Fruit fly (Drosophila melanogaster) whole organism, prepupa: Measurements from ENCODE around the gene Smyd4-2.

Experiments
- Blimp-1 ChIP-seq: fragments of 200-800 bp; sonication (Bioruptor generic); optimal IDR thresholded peaks from 3 replicates; lab custom pipeline; 2017; ENCODE audit warnings: missing biosample characterization, missing genetic modification characterization, mild to moderate bottlenecking, moderate library complexity, missing genetic modification reagents
- CG10631 ChIP-seq: fragments of 200-800 bp; sonication (Bioruptor generic); optimal IDR thresholded peaks from 2 replicates; lab custom pipeline; 2016; ENCODE audit warnings: missing biosample characterization, missing genetic modification characterization
- CG11294 ChIP-seq: fragments of 200-800 bp; sonication (Bioruptor generic); IDR thresholded peaks from 2 replicates; pipeline ENCODE4 v1.3.6; 2022; ENCODE audit warnings: missing biosample characterization, missing genetic modification characterization
- CG15336 ChIP-seq: fragments of 200-800 bp; sonication (Bioruptor generic); IDR thresholded peaks from 2 replicates; pipeline ENCODE4 v1.3.6; 2022; ENCODE audit warnings: missing biosample characterization, missing genetic modification characterization
- CG1621 ChIP-seq: fragments of 200-800 bp; sonication (Bioruptor generic); optimal IDR thresholded peaks from 3 replicates; lab custom pipeline; 2018; ENCODE audit warnings: missing biosample characterization, mild to moderate bottlenecking, missing genetic modification characterization
- CG16779 ChIP-seq: fragments of 200-800 bp; sonication (Bioruptor generic); optimal IDR thresholded peaks from 3 replicates; lab custom pipeline; 2017; ENCODE audit warnings: missing biosample characterization, mild to moderate bottlenecking, missing genetic modification characterization
- CG3032 ChIP-seq: fragments of 200-800 bp; optimal IDR thresholded peaks from 2 replicates; lab custom pipeline; 2019; ENCODE audit warnings: missing biosample characterization, mild to moderate bottlenecking, missing genetic modification characterization, moderate library complexity
- CG31627 ChIP-seq: fragments of 200-800 bp; sonication (Bioruptor generic); optimal IDR thresholded peaks from 3 replicates; lab custom pipeline; 2016; ENCODE audit warnings: missing biosample characterization, missing genetic modification characterization
- CG32006 ChIP-seq: fragments of 200-800 bp; sonication (Bioruptor generic); optimal IDR thresholded peaks from 3 replicates; lab custom pipeline; 2017; ENCODE audit warnings: missing biosample characterization, mild to moderate bottlenecking, missing genetic modification characterization
- CG34406 ChIP-seq: fragments of 200-800 bp; sonication (Bioruptor generic); optimal IDR thresholded peaks from 3 replicates; lab custom pipeline; 2016; ENCODE audit warnings: missing biosample characterization, missing genetic modification characterization
- CG3919 ChIP-seq: fragments of 200-800 bp; sonication (Bioruptor generic); optimal IDR thresholded peaks from 3 replicates; lab custom pipeline; 2016; ENCODE audit warnings: missing biosample characterization, missing genetic modification characterization
- CG4318 ChIP-seq: fragments of 200-800 bp; sonication (Bioruptor generic); optimal IDR thresholded peaks from 3 replicates; lab custom pipeline; 2017; ENCODE audit warnings: missing biosample characterization, mild to moderate bottlenecking, missing genetic modification characterization
- CG6163 ChIP-seq: fragments of 200-800 bp; sonication (Bioruptor generic); IDR thresholded peaks from 3 replicates; pipeline ENCODE4 v1.3.6; 2022; ENCODE audit warnings: missing biosample characterization, missing genetic modification characterization
- CG6276 ChIP-seq: fragments of 200-800 bp; sonication (Bioruptor generic); optimal IDR thresholded peaks from 2 replicates; lab custom pipeline; 2017; ENCODE audit warnings: missing biosample characterization, mild to moderate bottlenecking, missing genetic modification characterization
- CG6792 ChIP-seq: fragments of 200-800 bp; sonication (Bioruptor generic); optimal IDR thresholded peaks from 3 replicates; lab custom pipeline; 2016; ENCODE audit warnings: missing biosample characterization, missing genetic modification characterization
- CG6808 ChIP-seq: fragments of 200-800 bp; sonication (Bioruptor generic); optimal IDR thresholded peaks from 3 replicates; lab custom pipeline; 2017; ENCODE audit warnings: missing biosample characterization, missing genetic modification characterization, mild to moderate bottlenecking, moderate library complexity, missing genetic modification reagents
- CG6854 ChIP-seq: fragments of 200-800 bp; sonication (Bioruptor generic); optimal IDR thresholded peaks from 2 replicates; lab custom pipeline; 2017; ENCODE audit warnings: missing biosample characterization, mild to moderate bottlenecking, missing genetic modification characterization
- CG8119 ChIP-seq: fragments of 200-800 bp; sonication (Bioruptor generic); IDR thresholded peaks from 3 replicates; pipeline ENCODE4 v1.3.6; 2022; ENCODE audit warnings: missing biosample characterization, missing genetic modification characterization
- CG8319 ChIP-seq: fragments of 200-800 bp; sonication (Bioruptor generic); optimal IDR thresholded peaks from 3 replicates; lab custom pipeline; 2016; ENCODE audit warnings: missing biosample characterization, missing genetic modification characterization
- CG8632 ChIP-seq: fragments of 200-800 bp; sonication (Bioruptor generic); optimal IDR thresholded peaks from 3 replicates; lab custom pipeline; 2016; ENCODE audit warnings: missing biosample characterization, missing genetic modification characterization
- CG9139 ChIP-seq: fragments of 200-800 bp; sonication (Bioruptor generic); optimal IDR thresholded peaks from 3 replicates; lab custom pipeline; 2017; ENCODE audit warnings: missing biosample characterization, mild to moderate bottlenecking, missing genetic modification characterization
- Eip75B ChIP-seq: fragments of 200-800 bp; sonication (Bioruptor generic); optimal IDR thresholded peaks from 3 replicates; lab custom pipeline; 2016; ENCODE audit warnings: missing biosample characterization, missing genetic modification characterization
- Eip78C ChIP-seq: fragments of 200-800 bp; sonication (Bioruptor generic); peaks from one replicate; lab custom pipeline; 2016; ENCODE audit warnings: missing biosample characterization, missing genetic modification characterization
- Eip93F ChIP-seq: fragments of 200-800 bp; sonication (Bioruptor generic); optimal IDR thresholded peaks from 2 replicates; lab custom pipeline; 2016; ENCODE audit warnings: missing biosample characterization, mild to moderate bottlenecking, missing genetic modification characterization
- Ets21C ChIP-seq: fragments of 200-800 bp; sonication (Bioruptor generic); optimal IDR thresholded peaks from 3 replicates; lab custom pipeline; 2016; ENCODE audit warnings: missing biosample characterization, missing genetic modification characterization
- Hr38 ChIP-seq: sonication (Bioruptor generic); optimal IDR thresholded peaks from 2 replicates; lab custom pipeline; 2016; ENCODE audit warnings: missing biosample characterization, missing genetic modification characterization
- Hr39 ChIP-seq: fragments of 200-800 bp; sonication (Bioruptor generic); optimal IDR thresholded peaks from 2 replicates; lab custom pipeline; 2016; ENCODE audit warnings: missing biosample characterization, missing genetic modification characterization
- Hr4 ChIP-seq: fragments of 200-800 bp; sonication (Bioruptor generic); optimal IDR thresholded peaks from 3 replicates; lab custom pipeline; 2016; ENCODE audit warnings: missing biosample characterization, missing genetic modification characterization
- Lpt ChIP-seq: fragments of 200-800 bp; sonication (Bioruptor generic); optimal IDR thresholded peaks from 3 replicates; lab custom pipeline; 2016; ENCODE audit warnings: missing biosample characterization, missing genetic modification characterization
- OdsH ChIP-seq: fragments of 200-800 bp; sonication (Bioruptor generic); optimal IDR thresholded peaks from 3 replicates; lab custom pipeline; 2016; ENCODE audit warnings: missing biosample characterization, missing genetic modification characterization
- Smox ChIP-seq: fragments of 200-800 bp; sonication (Bioruptor generic); optimal IDR thresholded peaks from 3 replicates; lab custom pipeline; 2016; ENCODE audit warnings: missing biosample characterization, missing genetic modification characterization
- Sox14 ChIP-seq: fragments of 200-800 bp; sonication (Bioruptor generic); optimal IDR thresholded peaks from 3 replicates; lab custom pipeline; 2016; ENCODE audit warnings: missing biosample characterization, missing genetic modification characterization
- Sox15 ChIP-seq: fragments of 200-800 bp; sonication (Bioruptor generic); optimal IDR thresholded peaks from 3 replicates; lab custom pipeline; 2016; ENCODE audit warnings: missing biosample characterization, missing genetic modification characterization
- acj6 ChIP-seq: fragments of 200-800 bp; sonication (Bioruptor generic); optimal IDR thresholded peaks from 3 replicates; lab custom pipeline; 2016; ENCODE audit warnings: missing biosample characterization, missing genetic modification characterization
- cyc ChIP-seq: fragments of 200-800 bp; sonication (Bioruptor generic); optimal IDR thresholded peaks from 3 replicates; lab custom pipeline; 2016; ENCODE audit warnings: missing biosample characterization, missing genetic modification characterization
- dac ChIP-seq: fragments of 200-800 bp; sonication (Bioruptor generic); optimal IDR thresholded peaks from 2 replicates; lab custom pipeline; 2017; ENCODE audit warnings: missing biosample characterization, mild to moderate bottlenecking, missing genetic modification characterization
- dsx ChIP-seq: fragments of 200-800 bp; optimal IDR thresholded peaks from 3 replicates; lab custom pipeline; 2019; ENCODE audit warnings: missing biosample characterization, mild to moderate bottlenecking, missing genetic modification characterization, moderate library complexity; ENCODE audit not compliant: poor library complexity, severe bottlenecking
- eg ChIP-seq: fragments of 200-800 bp; sonication (Bioruptor generic); IDR thresholded peaks from 3 replicates; pipeline ENCODE4 v1.3.6; 2022; ENCODE audit warnings: missing biosample characterization, missing genetic modification characterization
- esn ChIP-seq: fragments of 200-800 bp; sonication (Bioruptor generic); optimal IDR thresholded peaks from 2 replicates; lab custom pipeline; 2016; ENCODE audit warnings: missing biosample characterization, mild to moderate bottlenecking, missing genetic modification characterization, moderate library complexity
- fd59A ChIP-seq: fragments of 200-800 bp; sonication (Bioruptor generic); optimal IDR thresholded peaks from 2 replicates; lab custom pipeline; 2017; ENCODE audit warnings: missing biosample characterization, mild to moderate bottlenecking, missing genetic modification characterization, missing genetic modification reagents
- fd85E ChIP-seq: fragments of 200-800 bp; sonication (Bioruptor generic); optimal IDR thresholded peaks from 3 replicates; lab custom pipeline; 2016; ENCODE audit warnings: missing biosample characterization, missing genetic modification characterization
- lz ChIP-seq: fragments of 200-800 bp; sonication (Bioruptor generic); optimal IDR thresholded peaks from 3 replicates; lab custom pipeline; 2016; ENCODE audit warnings: missing biosample characterization, missing genetic modification characterization
- net ChIP-seq: fragments of 200-800 bp; sonication (Bioruptor generic); optimal IDR thresholded peaks from 3 replicates; lab custom pipeline; 2016; ENCODE audit warnings: missing biosample characterization, missing genetic modification characterization
- pdm3 ChIP-seq: fragments of 200-800 bp; sonication (Bioruptor generic); optimal IDR thresholded peaks from 3 replicates; lab custom pipeline; 2016; ENCODE audit warnings: missing biosample characterization, missing genetic modification characterization
- salr ChIP-seq, 2 experiments: fragments of 200-800 bp; sonication (Bioruptor generic); optimal IDR thresholded peaks; 3 replicates each; lab custom pipeline; 2016 to 2018; ENCODE audit warnings: missing biosample characterization in 2 of 2, missing genetic modification characterization in 2 of 2, mild to moderate bottlenecking in 1 of 2
- ss ChIP-seq, 2 experiments: fragments of 200-800 bp; sonication (Bioruptor generic); optimal IDR thresholded peaks; 2 replicates in 1 of 2; 3 replicates in 1 of 2; lab custom pipeline; 2017 to 2018; ENCODE audit warnings: mild to moderate bottlenecking in 2 of 2, missing biosample characterization in 2 of 2, missing genetic modification characterization in 2 of 2, moderate library complexity in 1 of 2
- topi ChIP-seq: fragments of 200-800 bp; sonication (Bioruptor generic); optimal IDR thresholded peaks from 3 replicates; lab custom pipeline; 2016; ENCODE audit warnings: missing biosample characterization, missing genetic modification characterization
- vri ChIP-seq: fragments of 200-800 bp; sonication (Bioruptor generic); optimal IDR thresholded peaks from 3 replicates; lab custom pipeline; 2016; ENCODE audit warnings: missing biosample characterization, mild to moderate bottlenecking, missing genetic modification characterization

Gene Smyd4-2

dm6 chr3L:12411214-12411685 lies 9.5 kb upstream of the Smyd4-2 start:
- TF ChIP-seq Eip78C, result peak; percentile 2
- peak; percentile 0 for TF ChIP-seq CG1621 (tag; lab: Kevin White, UChicago)
- no peak for TF ChIP-seq CG4318 (GFP tag; lab: Kevin White, UChicago)

- TF ChIP-seq cyc (GFP tag; lab: Kevin White, UChicago) (peak; percentile 65), lz (GFP tag; lab: Kevin White, UChicago) (peak; percentile 67), dsx (GFP tag; lab: Kevin White, UChicago) (no peak), Sox15 (peak; percentile 53), Sox14 (GFP tag; lab: Kevin White, UChicago) (peak; percentile 70), vri (GFP tag; lab: Kevin White, UChicago) (peak; percentile 67), CG8319 (GFP tag; lab: Kevin White, UChicago) (peak; percentile 61), pdm3 (GFP tag; lab: Kevin White, UChicago) (no peak), CG6163 (GFP tag; lab: Robert Waterston, UW) (0 out of 3 replicates have a peak, but pooled peaks have one; percentile 26), CG6792 (peak; percentile 51), CG4318 (GFP tag; lab: Kevin White, UChicago) (no peak), eg (GFP tag; lab: Robert Waterston, UW) (no peak), Blimp-1 (GFP tag; lab: Kevin White, UChicago) (peak; percentile 30), acj6 (peak; percentile 55), CG6808 (GFP tag; lab: Kevin White, UChicago) (peak; percentile 35), esn (GFP tag; lab: Kevin White, UChicago) (peak; percentile 78), Smox (GFP tag; lab: Kevin White, UChicago) (no peak), CG6854 (GFP tag; lab: Kevin White, UChicago) (no peak), ss (GFP tag; optimal IDR thresholded peaks at IDR 0.05; lab: Kevin White, UChicago) (peak in 1 of 2 experiments; percentile 47), CG34406 (peak; percentile 71), CG6276 (GFP tag; lab: Kevin White, UChicago) (no peak), CG15336 (GFP tag; lab: Robert Waterston, UW) (no peak), topi (GFP tag; lab: Kevin White, UChicago) (peak; percentile 79), Hr39 (GFP tag; lab: Kevin White, UChicago) (peak; percentile 73), CG9139 (peak; percentile 7), CG3032 (tag; lab: Kevin White, UChicago) (peak; percentile 59), CG8632 (GFP tag; lab: Kevin White, UChicago) (peak; percentile 56), fd59A (GFP tag; lab: Kevin White, UChicago) (peak; percentile 43), CG32006 (GFP tag; lab: Kevin White, UChicago) (peak; percentile 44), CG8119 (no peak), salr (GFP tag; optimal IDR thresholded peaks at IDR 0.05; lab: Kevin White, UChicago) (peak in 1 of 2 experiments; percentile 39), Hr38 (no peak), CG1621 (tag; lab: Kevin White, UChicago) (no peak), Eip75B (GFP tag; lab: Kevin White, UChicago) (peak; percentile 50), CG31627 (GFP tag; lab: Kevin White, UChicago) (peak; percentile 78), fd85E (GFP tag; lab: Kevin White, UChicago) (no peak), CG3919 (GFP tag; lab: Kevin White, UChicago) (peak; percentile 68), dac (GFP tag; lab: Kevin White, UChicago) (no peak), Eip78C (peak; percentile 89), Ets21C (GFP tag; lab: Kevin White, UChicago) (peak; percentile 56), CG16779 (no peak), CG11294 (GFP tag; lab: Robert Waterston, UW) (no peak), Lpt (GFP tag; lab: Kevin White, UChicago) (no peak), Hr4 (no peak), OdsH (GFP tag; lab: Kevin White, UChicago) (peak; percentile 68), net (peak; percentile 60), Eip93F (GFP tag; lab: Kevin White, UChicago) (no peak), CG10631 (GFP tag; lab: Kevin White, UChicago) (peak; percentile 47)
These were observed 8.9 kb upstream of the Smyd4-2 start for dm6 chr3L:12410472-12411213.
